Worm (Caenorhabditis elegans) whole organism, young adult: ENCODE data around the gene nhr-275.

Source experiments
- C06A6.2 ChIP-seq: fragments of 200-800 bp; sonication (Bioruptor generic); conservative IDR thresholded peaks from 2 replicates; pipeline ENCODE4 v1.3.6; 2022; ENCODE audit warnings: missing genetic modification characterization, missing compliant biosample characterization
- F10E7.11 ChIP-seq: sonication (generic microtip); optimal IDR thresholded peaks from 2 replicates; lab custom pipeline; 2017; ENCODE audit warnings: mild to moderate bottlenecking, missing genetic modification characterization, moderate library complexity, missing compliant biosample characterization
- F57C9.4 ChIP-seq: sonication (generic microtip); optimal IDR thresholded peaks from 2 replicates; lab custom pipeline; 2017; ENCODE audit warnings: mild to moderate bottlenecking, missing genetic modification characterization, missing compliant biosample characterization
- Y56A3A.18 ChIP-seq: fragments of 200-800 bp; sonication (Bioruptor generic); IDR thresholded peaks from 2 replicates; pipeline ENCODE4 v1.3.6; 2022; ENCODE audit warnings: missing genetic modification reagents, missing genetic modification characterization, missing compliant biosample characterization
- chd-7 ChIP-seq: sonication (generic microtip); optimal IDR thresholded peaks from 2 replicates; lab custom pipeline; 2016; ENCODE audit warnings: mild to moderate bottlenecking, missing genetic modification characterization, moderate library complexity, missing compliant biosample characterization
- efl-1 ChIP-seq: fragments of 150-350 bp; optimal IDR thresholded peaks from 2 replicates; lab custom pipeline; 2014; ENCODE audit warnings: missing biosample characterization, missing genetic modification reagents, missing genetic modification characterization
- madf-8 ChIP-seq: fragments of 200-800 bp; sonication (Bioruptor generic); conservative IDR thresholded peaks from 2 replicates; pipeline ENCODE4 v1.3.6; 2022; ENCODE audit warnings: missing genetic modification reagents, missing genetic modification characterization, missing compliant biosample characterization
- mxl-1 ChIP-seq: sonication (generic microtip); optimal IDR thresholded peaks from 2 replicates; lab custom pipeline; 2016; ENCODE audit warnings: missing genetic modification characterization, missing compliant biosample characterization
- unc-62 ChIP-seq: fragments of 150-350 bp; optimal IDR thresholded peaks from 2 replicates; lab custom pipeline; 2014; ENCODE audit warnings: missing biosample characterization, missing genetic modification reagents, missing genetic modification characterization
- ztf-18 ChIP-seq: sonication (generic microtip); optimal IDR thresholded peaks from 2 replicates; lab custom pipeline; 2016; ENCODE audit warnings: missing genotype, mild to moderate bottlenecking, missing genetic modification characterization, missing compliant biosample characterization
- ztf-28 ChIP-seq: fragments of 200-800 bp; sonication (Bioruptor generic); IDR thresholded peaks from 2 replicates; pipeline ENCODE4 v1.3.6; 2022; ENCODE audit warnings: missing genetic modification reagents, missing genetic modification characterization, missing compliant biosample characterization
- ztf-3 ChIP-seq: fragments of 200-800 bp; sonication (Bioruptor generic); optimal IDR thresholded peaks from 2 replicates; lab custom pipeline; 2018; ENCODE audit warnings: mild to moderate bottlenecking, missing genetic modification characterization, missing compliant biosample characterization

- no peak for TF ChIP-seq madf-8 (GFP tag; lab: Robert Waterston, UW)
- no peak for TF ChIP-seq unc-62
- TF ChIP-seq C06A6.2 = no peak
- no peak for TF ChIP-seq ztf-28 (GFP tag; lab: Robert Waterston, UW)
- TF ChIP-seq ztf-3 (GFP tag; lab: Kevin White, UChicago) = no peak
- no peak for TF ChIP-seq mxl-1
- TF ChIP-seq Y56A3A.18 (GFP tag; lab: Robert Waterston, UW) = no peak
- TF ChIP-seq chd-7 (tag; lab: Kevin White, UChicago) = no peak
- no peak for TF ChIP-seq ztf-18 (tag; lab: Kevin White, UChicago)
- no peak for TF ChIP-seq F10E7.11 (tag; lab: Kevin White, UChicago)
- TF ChIP-seq efl-1 (GFP tag; lab: Kevin White, UChicago) = no peak
- TF ChIP-seq F57C9.4 = no peak
Observed at ce11 chrV:2226903-2227302, 40.0 kb downstream of the nhr-275 start, which contains the start of gene nhr-18.
